Fruit fly (Drosophila melanogaster): Measurements from ENCODE around the gene CG14315.

Gene CG14315

DNA sequence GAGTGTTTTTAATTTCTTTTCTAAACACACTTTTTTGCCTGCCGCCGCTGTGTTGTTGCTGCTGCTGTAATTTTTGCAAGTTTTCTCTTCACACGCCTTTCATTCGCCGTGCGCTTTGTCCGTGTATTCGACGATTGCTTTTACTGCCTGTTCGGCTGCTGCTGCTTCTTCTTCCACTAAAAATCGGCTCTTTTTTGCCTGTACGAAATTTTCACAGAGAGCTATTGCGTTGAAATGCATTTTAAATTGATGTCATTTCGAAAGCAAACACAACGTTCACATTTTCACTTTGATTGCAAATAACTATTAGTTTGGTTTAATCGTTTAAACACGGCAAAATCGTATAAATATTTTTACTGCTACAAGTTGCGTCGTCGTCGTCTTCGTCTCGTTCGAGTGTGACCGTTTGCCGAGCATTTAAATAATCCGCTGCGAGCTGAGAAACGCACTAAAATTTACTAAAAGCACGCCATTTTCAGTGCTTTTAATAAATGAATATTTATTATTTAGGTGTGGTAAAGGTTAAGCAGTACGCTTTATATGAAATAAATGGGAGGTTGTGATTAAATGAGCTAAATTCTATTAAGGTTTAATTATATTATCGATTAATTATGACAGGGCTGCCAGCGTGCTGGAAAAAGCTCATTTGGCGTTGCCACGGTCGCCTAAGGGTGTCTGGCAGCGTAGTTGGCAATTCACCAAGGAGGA, 40.8 kb downstream of the CG14315 start, which contains the start of the genes Ssdp and CG7985 (continued):
- TF ChIP-seq CG2875 (GFP tag; optimal IDR thresholded peaks at IDR 0.05) (no peak), CG16813 (GFP tag; IDR thresholded peaks at IDR 0.05; ENCODE audit: partially characterized antibody) (no peak), CG6689 (GFP tag; IDR thresholded peaks at IDR 0.05) (no peak), HmgZ (tag; optimal IDR thresholded peaks at IDR 0.05) (no peak), twi (tag; optimal IDR thresholded peaks at IDR 0.05) (no peak), CG7963 (GFP tag; IDR thresholded peaks at IDR 0.05; ENCODE audit: partially characterized antibody) (no peak), chinmo (GFP tag; IDR thresholded peaks at IDR 0.05; ENCODE audit: partially characterized antibody) (no peak), CG42726 (GFP tag; IDR thresholded peaks at IDR 0.05; ENCODE audit: partially characterized antibody) (no peak), crc (GFP tag; optimal IDR thresholded peaks at IDR 0.05) (no peak), emc (GFP tag; optimal IDR thresholded peaks at IDR 0.05) (no peak), CG3995 (GFP tag; optimal IDR thresholded peaks at IDR 0.05) (no peak), Nf-YA (GFP tag; IDR thresholded peaks at IDR 0.05) (no peak), Meics (GFP tag; optimal IDR thresholded peaks at IDR 0.05) (no peak)

DNA sequence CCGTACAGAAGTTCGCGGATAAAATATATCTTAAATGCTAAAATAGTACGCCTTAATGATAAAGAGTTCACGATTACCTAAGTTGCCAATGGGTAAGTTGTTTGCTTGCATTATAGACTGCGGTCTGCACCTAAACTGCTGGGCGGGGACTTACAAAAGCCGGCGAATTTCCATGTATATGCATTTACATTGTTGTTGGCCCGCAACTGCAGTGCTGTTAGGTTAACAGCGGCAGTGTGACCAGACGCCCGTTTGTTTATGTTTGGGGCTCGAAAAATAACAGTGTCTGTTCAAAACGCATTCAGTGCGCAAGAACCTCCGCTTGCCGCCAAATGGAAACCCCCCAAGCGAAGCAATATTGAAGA, 41.4 kb downstream of the CG14315 start:
- TF ChIP-seq toy (GFP tag; IDR thresholded peaks at IDR 0.05) = no peak
- peak; percentile 45 for TF ChIP-seq CG9797 (GFP tag; optimal IDR thresholded peaks at IDR 0.05)
- peak; percentile 60 for TF ChIP-seq Dp (GFP tag; optimal IDR thresholded peaks at IDR 0.05)
- no peak for TF ChIP-seq CG9876 (GFP tag; optimal IDR thresholded peaks at IDR 0.05)
- TF ChIP-seq BEAF-32 (GFP tag; optimal IDR thresholded peaks at IDR 0.05) = peak; percentile 27
- TF ChIP-seq CG15601 (tag; optimal IDR thresholded peaks at IDR 0.05) = peak; percentile 43
- peak; percentile 6 for TF ChIP-seq D (optimal IDR thresholded peaks at IDR 0.05)
- TF ChIP-seq D (GFP tag; optimal IDR thresholded peaks at IDR 0.05) = no peak
- no peak for TF ChIP-seq klu (GFP tag; IDR thresholded peaks at IDR 0.05)
- TF ChIP-seq CG17186 (GFP tag; optimal IDR thresholded peaks at IDR 0.05) = peak; percentile 37
- TF ChIP-seq chn (GFP tag; optimal IDR thresholded peaks at IDR 0.05) = no peak
- TF ChIP-seq CG13123 (GFP tag; optimal IDR thresholded peaks at IDR 0.05) = no peak
- TF ChIP-seq Hr78 (GFP tag; optimal IDR thresholded peaks at IDR 0.05) = no peak
- peak; percentile 84 for TF ChIP-seq stwl (tag; optimal IDR thresholded peaks at IDR 0.05)
- TF ChIP-seq ewg (GFP tag; optimal IDR thresholded peaks at IDR 0.05) = peak; percentile 69
- no peak for TF ChIP-seq wek (GFP tag; optimal IDR thresholded peaks at IDR 0.05)
- TF ChIP-seq CG10431 (GFP tag; optimal IDR thresholded peaks at IDR 0.05) = peak; percentile 100
- TF ChIP-seq gfzf (GFP tag; optimal IDR thresholded peaks at IDR 0.05) = peak; percentile 57

- TF ChIP-seq bbx (GFP tag; IDR thresholded peaks at IDR 0.05; ENCODE audit: partially characterized antibody) = no peak
- TF ChIP-seq Ets65A (GFP tag) = peak; percentile 59
Observed at dm6 chr3R:18208479-18208878, 50.0 kb downstream of the CG14315 start, which contains the start of gene CG44158. Gene CG44158 (plus strand): TSS chr3R:18208779.

Measured in whole organism, embryonic.